Fruit fly (Drosophila melanogaster): Measurements from ENCODE around the gene aurA.

The aurA gene

DNA sequence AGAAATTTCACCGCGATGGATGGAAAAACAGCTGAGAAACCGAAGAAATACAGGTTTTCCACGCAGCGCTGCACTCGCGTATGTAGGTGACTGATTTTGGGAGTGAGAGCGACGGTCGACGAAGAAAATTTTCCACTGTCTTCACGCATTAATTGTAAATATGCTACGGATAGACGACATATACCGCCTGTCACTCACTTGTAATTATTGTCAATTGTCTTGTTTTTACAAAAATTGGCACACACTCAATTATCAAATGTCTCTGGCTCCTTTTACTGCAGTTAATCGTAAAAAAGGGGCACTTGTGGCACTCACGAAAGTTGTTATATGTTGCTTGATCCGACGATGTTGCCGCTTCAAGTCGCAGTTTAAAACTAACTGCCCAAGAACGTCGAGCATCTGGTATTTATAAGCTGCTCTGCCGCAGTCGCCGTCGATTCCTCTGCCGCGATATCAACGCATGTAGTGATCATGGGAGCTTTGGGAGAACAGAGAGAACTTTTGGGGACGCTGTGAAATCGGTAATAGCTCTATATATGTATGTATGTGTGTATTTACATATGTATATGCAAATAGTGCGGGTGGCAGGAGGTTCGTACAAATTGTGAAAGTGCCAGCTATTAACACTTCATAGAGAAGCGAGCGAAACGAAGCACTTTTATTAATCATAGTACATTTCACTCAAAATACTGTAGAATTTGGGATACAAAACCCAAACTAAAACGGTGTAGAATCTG lies 30.2 kb downstream of the aurA start, which contains the start of gene mfas (continued):
- no peak for TF ChIP-seq cato (GFP tag; optimal IDR thresholded peaks at IDR 0.05; ENCODE audit: borderline replicate concordance)
- TF ChIP-seq Six4 (GFP tag; optimal IDR thresholded peaks at IDR 0.05) = no peak
- no peak for TF ChIP-seq ranshi (GFP tag; IDR thresholded peaks at IDR 0.05)
- no peak for TF ChIP-seq Ssrp (tag; optimal IDR thresholded peaks at IDR 0.05)
- TF ChIP-seq Side (GFP tag; optimal IDR thresholded peaks at IDR 0.05) = peak; percentile 19
- no peak for TF ChIP-seq pros (GFP tag; optimal IDR thresholded peaks at IDR 0.05)
- 0 out of 2 replicates have a peak, but pooled peaks have one; percentile 6 for TF ChIP-seq ara (GFP tag; IDR thresholded peaks at IDR 0.05)
- TF ChIP-seq YL-1 (GFP tag; optimal IDR thresholded peaks at IDR 0.05) = no peak
- TF ChIP-seq Bteb2 (GFP tag; optimal IDR thresholded peaks at IDR 0.05) = no peak
- TF ChIP-seq chn (GFP tag; optimal IDR thresholded peaks at IDR 0.05) = no peak
- TF ChIP-seq BtbVII (GFP tag; optimal IDR thresholded peaks at IDR 0.05) = no peak
- no peak for TF ChIP-seq ftz-f1 (GFP tag; optimal IDR thresholded peaks at IDR 0.05)
- TF ChIP-seq HHEX (GFP tag; optimal IDR thresholded peaks at IDR 0.05) = peak; percentile 17
- TF ChIP-seq CG2875 (GFP tag; optimal IDR thresholded peaks at IDR 0.05) = peak; percentile 43
- TF ChIP-seq Dbx (GFP tag; IDR thresholded peaks at IDR 0.05) = peak; percentile 12; the same call in 1 of the 3 replicates
- TF ChIP-seq yki (optimal IDR thresholded peaks at IDR 0.05) = no peak
- no peak for TF ChIP-seq CG8290 (GFP tag; optimal IDR thresholded peaks at IDR 0.05)
- peak in 1 of 2 experiments; percentile 42 for TF ChIP-seq CG8290 (tag; optimal IDR thresholded peaks at IDR 0.05)
- TF ChIP-seq CG11093 (GFP tag; IDR thresholded peaks at IDR 0.05) = no peak
- no peak for TF ChIP-seq odd (GFP tag; optimal IDR thresholded peaks at IDR 0.05)
- peak; percentile 27 for TF ChIP-seq CG7987 (GFP tag; optimal IDR thresholded peaks at IDR 0.05)
- peak; percentile 4 for TF ChIP-seq CG17829 (tag; optimal IDR thresholded peaks at IDR 0.05)
- no peak for TF ChIP-seq CG10654 (GFP tag; optimal IDR thresholded peaks at IDR 0.05)
- TF ChIP-seq otp (GFP tag; IDR thresholded peaks at IDR 0.05) = 0 out of 3 replicates have a peak, but pooled peaks have one; percentile 27
- TF ChIP-seq Ravus (GFP tag; IDR thresholded peaks at IDR 0.05) = no peak
- TF ChIP-seq kni (GFP tag; optimal IDR thresholded peaks at IDR 0.05) = peak; percentile 39
- TF ChIP-seq CG1603 (tag; optimal IDR thresholded peaks at IDR 0.05) = peak; percentile 35
- no peak for TF ChIP-seq sc (optimal IDR thresholded peaks at IDR 0.05)
- TF ChIP-seq sc (GFP tag; optimal IDR thresholded peaks at IDR 0.05) = peak; percentile 15
- no peak for TF ChIP-seq slou (GFP tag; optimal IDR thresholded peaks at IDR 0.05)
- no peak for TF ChIP-seq ems (GFP tag; optimal IDR thresholded peaks at IDR 0.05)
- no peak for TF ChIP-seq H2.0 (GFP tag; IDR thresholded peaks at IDR 0.05)
- TF ChIP-seq CG5245 (GFP tag; optimal IDR thresholded peaks at IDR 0.05) = no peak
- TF ChIP-seq CG17568 (GFP tag; optimal IDR thresholded peaks at IDR 0.05) = peak; percentile 38
- TF ChIP-seq CG3163 (GFP tag; optimal IDR thresholded peaks at IDR 0.05) = peak; percentile 32
- no peak for TF ChIP-seq CG6272 (GFP tag; IDR thresholded peaks at IDR 0.05)
- TF ChIP-seq z (GFP tag; IDR thresholded peaks at IDR 0.05) = no peak
- no peak for TF ChIP-seq CG14860 (GFP tag; IDR thresholded peaks at IDR 0.05; ENCODE audit: partially characterized antibody)
- TF ChIP-seq Jarid2 (GFP tag; optimal IDR thresholded peaks at IDR 0.05) = peak; percentile 86
- peak; percentile 20 for TF ChIP-seq CG10431 (GFP tag; optimal IDR thresholded peaks at IDR 0.05)
- peak; percentile 63 for TF ChIP-seq nau (GFP tag; optimal IDR thresholded peaks at IDR 0.05)
- no peak for TF ChIP-seq NFAT (GFP tag; IDR thresholded peaks at IDR 0.05)
- TF ChIP-seq Ets97D (GFP tag; optimal IDR thresholded peaks at IDR 0.05) = no peak
- TF ChIP-seq crp (GFP tag; optimal IDR thresholded peaks at IDR 0.05) = peak in 1 of 2 experiments; percentile 18
- peak; percentile 80 for TF ChIP-seq gcm (GFP tag; optimal IDR thresholded peaks at IDR 0.05)
- no peak for TF ChIP-seq Chrac-16 (GFP tag; optimal IDR thresholded peaks at IDR 0.05)
- TF ChIP-seq CG2199 (GFP tag; IDR thresholded peaks at IDR 0.05) = peak; percentile 10; the same call in 1 of the 3 replicates
- TF ChIP-seq emc (GFP tag; optimal IDR thresholded peaks at IDR 0.05) = no peak
- peak; percentile 89 for TF ChIP-seq Adf1 (GFP tag; IDR thresholded peaks at IDR 0.05)
- peak; percentile 42 for TF ChIP-seq Asciz (GFP tag; optimal IDR thresholded peaks at IDR 0.05)
- no peak for TF ChIP-seq CG9797 (GFP tag; optimal IDR thresholded peaks at IDR 0.05)
